Worm (Caenorhabditis elegans) whole organism, L3 larva: Measurements from ENCODE around the gene F01G10.6.

ENCODE experiments used
- R02D3.7 ChIP-seq: fragments of 150-350 bp; optimal IDR thresholded peaks from 2 replicates; lab custom pipeline; 2014; ENCODE audit warnings: missing biosample characterization, missing genetic modification characterization
- ZK546.5 ChIP-seq: sonication (generic microtip); optimal IDR thresholded peaks from 2 replicates; lab custom pipeline; 2017; ENCODE audit warnings: missing biosample characterization, missing genetic modification characterization
- ama-1 ChIP-seq: fragments of 150-350 bp; optimal IDR thresholded peaks from 2 replicates; lab custom pipeline; 2018
- ceh-16 ChIP-seq: sonication (generic microtip); optimal IDR thresholded peaks from 2 replicates; lab custom pipeline; 2017; ENCODE audit warnings: missing biosample characterization, missing genetic modification characterization
- ceh-28 ChIP-seq: fragments of 150-350 bp; optimal IDR thresholded peaks from 2 replicates; lab custom pipeline; 2014; ENCODE audit warnings: missing biosample characterization, missing genetic modification reagents, missing genetic modification characterization
- ceh-82 ChIP-seq: fragments of 150-350 bp; optimal IDR thresholded peaks from 2 replicates; lab custom pipeline; 2014; ENCODE audit warnings: missing biosample characterization, missing genetic modification characterization
- ceh-9 ChIP-seq: sonication (generic microtip); optimal IDR thresholded peaks from 2 replicates; lab custom pipeline; 2018; ENCODE audit warnings: missing biosample characterization, missing genetic modification characterization
- daf-12 ChIP-seq: fragments of 150-350 bp; optimal IDR thresholded peaks from 2 replicates; lab custom pipeline; 2014; ENCODE audit warnings: missing biosample characterization, missing genetic modification reagents, missing genetic modification characterization
- egl-27 ChIP-seq: sonication (generic microtip); optimal IDR thresholded peaks from 4 replicates; lab custom pipeline; 2017; ENCODE audit warnings: missing biosample characterization, missing genetic modification reagents, missing genetic modification characterization
- egl-5 ChIP-seq: fragments of 150-350 bp; optimal IDR thresholded peaks from 2 replicates; lab custom pipeline; 2017; ENCODE audit warnings: missing biosample characterization, missing genetic modification reagents, missing genetic modification characterization, inconsistent platforms
- elt-1 ChIP-seq: fragments of 150-350 bp; optimal IDR thresholded peaks from 2 replicates; lab custom pipeline; 2014; ENCODE audit warnings: missing biosample characterization, missing genetic modification characterization
- elt-2 ChIP-seq: sonication (generic microtip); optimal IDR thresholded peaks from 2 replicates; lab custom pipeline; 2016; ENCODE audit warnings: missing genetic modification reagents, mild to moderate bottlenecking, missing genetic modification characterization, missing compliant biosample characterization
- elt-3 ChIP-seq, 3 experiments: fragments of 150-350 bp in 1 of 3; sonication (generic microtip) in 2 of 3; optimal IDR thresholded peaks; 2 replicates in 2 of 3; 4 replicates in 1 of 3; lab custom pipeline; 2014 to 2017; ENCODE audit warnings: missing biosample characterization in 3 of 3, missing genetic modification characterization in 3 of 3
- eor-1 ChIP-seq, 2 experiments: fragments of 150-350 bp; optimal IDR thresholded peaks; 2 replicates each; lab custom pipeline; 2014 to 2018; ENCODE audit warnings: missing biosample characterization in 2 of 2, missing genetic modification characterization in 2 of 2
- fkh-10 ChIP-seq: sonication (generic microtip); optimal IDR thresholded peaks from 2 replicates; lab custom pipeline; 2017; ENCODE audit warnings: missing biosample characterization, missing genetic modification reagents, missing genetic modification characterization
- fos-1 ChIP-seq: fragments of 150-350 bp; optimal IDR thresholded peaks from 2 replicates; lab custom pipeline; 2014; ENCODE audit warnings: missing biosample characterization, missing genetic modification characterization
- hmg-11 ChIP-seq: sonication (generic microtip); optimal IDR thresholded peaks from 2 replicates; lab custom pipeline; 2016; ENCODE audit warnings: missing genetic modification characterization, missing compliant biosample characterization
- jun-1 ChIP-seq: fragments of 150-350 bp; optimal IDR thresholded peaks from 2 replicates; lab custom pipeline; 2014; ENCODE audit warnings: missing biosample characterization, missing genetic modification reagents, missing genetic modification characterization
- lin-15B ChIP-seq: fragments of 150-350 bp; optimal IDR thresholded peaks from 2 replicates; lab custom pipeline; 2014; ENCODE audit warnings: missing biosample characterization, missing genetic modification characterization
- lin-39 ChIP-seq: fragments of 150-350 bp; optimal IDR thresholded peaks from 2 replicates; lab custom pipeline; 2018; ENCODE audit warnings: missing biosample characterization, missing genetic modification reagents, missing genetic modification characterization
- lsy-12 ChIP-seq: sonication (generic microtip); optimal IDR thresholded peaks from 2 replicates; lab custom pipeline; 2016; ENCODE audit warnings: mild to moderate bottlenecking, missing genetic modification characterization, missing compliant biosample characterization
- mdl-1 ChIP-seq: fragments of 150-350 bp; optimal IDR thresholded peaks from 2 replicates; lab custom pipeline; 2014; ENCODE audit warnings: missing biosample characterization, missing genetic modification characterization
- nhr-11 ChIP-seq: fragments of 150-350 bp; optimal IDR thresholded peaks from 2 replicates; lab custom pipeline; 2014; ENCODE audit warnings: missing biosample characterization, missing genetic modification characterization
- nhr-12 ChIP-seq: fragments of 150-350 bp; optimal IDR thresholded peaks from 2 replicates; lab custom pipeline; 2014; ENCODE audit warnings: missing biosample characterization, missing genetic modification characterization
- nhr-23 ChIP-seq: fragments of 150-350 bp; optimal IDR thresholded peaks from 2 replicates; lab custom pipeline; 2014; ENCODE audit warnings: missing biosample characterization, missing genetic modification reagents, missing genetic modification characterization
- nhr-237 ChIP-seq: fragments of 150-350 bp; optimal IDR thresholded peaks from 2 replicates; lab custom pipeline; 2014; ENCODE audit warnings: missing biosample characterization, missing genetic modification characterization
- nhr-25 ChIP-seq: sonication (generic microtip); optimal IDR thresholded peaks from 2 replicates; lab custom pipeline; 2017; ENCODE audit warnings: missing biosample characterization, missing genetic modification characterization
- nhr-28 ChIP-seq: fragments of 150-350 bp; optimal IDR thresholded peaks from 2 replicates; lab custom pipeline; 2014; ENCODE audit warnings: missing biosample characterization, missing genetic modification characterization
- nhr-43 ChIP-seq: sonication (generic microtip); optimal IDR thresholded peaks from 2 replicates; lab custom pipeline; 2016; ENCODE audit warnings: mild to moderate bottlenecking, missing genetic modification characterization, missing compliant biosample characterization; ENCODE audit not compliant: poor library complexity, severe bottlenecking
- nhr-67 ChIP-seq: fragments of 150-350 bp; optimal IDR thresholded peaks from 2 replicates; lab custom pipeline; 2014; ENCODE audit warnings: missing biosample characterization, missing genetic modification characterization
- nhr-76 ChIP-seq: fragments of 150-350 bp; sonication (generic microtip); optimal IDR thresholded peaks from 5 replicates; lab custom pipeline; 2014; ENCODE audit warnings: missing biosample characterization, missing genetic modification characterization
- nhr-77 ChIP-seq: fragments of 150-350 bp; optimal IDR thresholded peaks from 2 replicates; lab custom pipeline; 2014; ENCODE audit warnings: missing biosample characterization, missing genetic modification characterization
- pha-4 ChIP-seq: fragments of 150-350 bp; optimal IDR thresholded peaks from 2 replicates; lab custom pipeline; 2014; ENCODE audit warnings: missing biosample characterization, missing genetic modification reagents, missing genetic modification characterization
- pqm-1 ChIP-seq: fragments of 150-350 bp; optimal IDR thresholded peaks from 2 replicates; lab custom pipeline; 2017; ENCODE audit warnings: missing biosample characterization, missing genetic modification characterization, inconsistent platforms
- snpc-4 ChIP-seq: fragments of 150-350 bp; optimal IDR thresholded peaks from 2 replicates; lab custom pipeline; 2014; ENCODE audit warnings: missing biosample characterization, missing genetic modification characterization
- tbx-2 ChIP-seq: sonication (generic microtip); optimal IDR thresholded peaks from 2 replicates; lab custom pipeline; 2016; ENCODE audit warnings: mild to moderate bottlenecking, missing genetic modification characterization, missing compliant biosample characterization
- unc-39 ChIP-seq: sonication (generic microtip); optimal IDR thresholded peaks from 4 replicates; lab custom pipeline; 2017; ENCODE audit warnings: missing biosample characterization, missing genetic modification characterization
- unc-62 ChIP-seq: fragments of 150-350 bp; sonication (generic microtip); optimal IDR thresholded peaks from 4 replicates; lab custom pipeline; 2014; ENCODE audit warnings: missing biosample characterization, missing genetic modification reagents, missing genetic modification characterization
- ztf-11 ChIP-seq: fragments of 150-350 bp; optimal IDR thresholded peaks from 2 replicates; lab custom pipeline; 2014; ENCODE audit warnings: missing biosample characterization, missing genetic modification characterization
- ztf-4 ChIP-seq: fragments of 150-350 bp; optimal IDR thresholded peaks from 2 replicates; lab custom pipeline; 2014; ENCODE audit warnings: missing biosample characterization, missing genetic modification characterization

F01G10.6 gene

ce11 chrIV:10261061-10261460 lies 33.6 kb upstream of the F01G10.6 start:
- TF ChIP-seq pqm-1 (tag; lab: Kevin White, UChicago) (no peak), nhr-43 (tag; lab: Kevin White, UChicago) (peak; percentile 17), eor-1 (tag; optimal IDR thresholded peaks at IDR 0.05; lab: Kevin White, UChicago) (no peak), egl-5 (tag; lab: Kevin White, UChicago) (no peak), ceh-28 (no peak), nhr-28 (no peak), elt-2 (no peak), elt-3 (tag; optimal IDR thresholded peaks at IDR 0.05; lab: Kevin White, UChicago) (peak in 2 of 3 experiments; percentile 79 to 95), fkh-10 (GFP tag; lab: Kevin White, UChicago) (no peak), ama-1 (no peak), R02D3.7 (tag; lab: Kevin White, UChicago) (no peak), nhr-237 (tag; lab: Kevin White, UChicago) (no peak), ceh-82 (tag; lab: Kevin White, UChicago) (no peak), nhr-23 (peak; percentile 88), nhr-76 (tag; lab: Kevin White, UChicago) (no peak), elt-1 (tag; lab: Kevin White, UChicago) (peak; percentile 92), ZK546.5 (tag; lab: Kevin White, UChicago) (no peak), nhr-11 (tag; lab: Kevin White, UChicago) (no peak), nhr-77 (tag; lab: Kevin White, UChicago) (no peak)

DNA sequence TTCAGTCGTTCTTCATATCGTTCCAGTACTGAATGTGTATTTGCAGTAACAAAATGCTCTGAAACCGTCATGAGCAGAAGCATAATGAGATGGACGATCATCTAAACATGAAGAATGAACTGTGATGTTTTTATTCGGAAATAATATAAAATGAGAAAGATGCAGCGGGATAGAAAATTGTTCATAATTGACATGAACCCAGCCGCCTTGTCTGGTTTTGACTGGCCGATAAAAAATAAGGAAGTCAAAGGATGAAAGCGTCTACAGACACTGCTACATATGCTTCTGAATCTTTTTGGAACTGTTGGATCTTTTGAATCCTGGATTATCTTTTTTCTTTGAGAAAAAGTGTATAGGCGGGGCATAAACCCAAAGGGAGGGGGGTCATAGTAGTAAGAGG lies 32.1 kb upstream of the F01G10.6 start, which contains the start of gene F01G10.9:
Gene F01G10.9 (minus strand): TSS at position 101 of the 400 bp plus-strand sequence.
- TF ChIP-seq nhr-23 (no peak), ceh-16 (tag; lab: Kevin White, UChicago) (no peak), ceh-82 (tag; lab: Kevin White, UChicago) (no peak), nhr-77 (tag; lab: Kevin White, UChicago) (no peak), nhr-25 (no peak), ztf-4 (tag; lab: Kevin White, UChicago) (no peak)
- TF ChIP-seq, all 47 proteins: peak for 0

DNA sequence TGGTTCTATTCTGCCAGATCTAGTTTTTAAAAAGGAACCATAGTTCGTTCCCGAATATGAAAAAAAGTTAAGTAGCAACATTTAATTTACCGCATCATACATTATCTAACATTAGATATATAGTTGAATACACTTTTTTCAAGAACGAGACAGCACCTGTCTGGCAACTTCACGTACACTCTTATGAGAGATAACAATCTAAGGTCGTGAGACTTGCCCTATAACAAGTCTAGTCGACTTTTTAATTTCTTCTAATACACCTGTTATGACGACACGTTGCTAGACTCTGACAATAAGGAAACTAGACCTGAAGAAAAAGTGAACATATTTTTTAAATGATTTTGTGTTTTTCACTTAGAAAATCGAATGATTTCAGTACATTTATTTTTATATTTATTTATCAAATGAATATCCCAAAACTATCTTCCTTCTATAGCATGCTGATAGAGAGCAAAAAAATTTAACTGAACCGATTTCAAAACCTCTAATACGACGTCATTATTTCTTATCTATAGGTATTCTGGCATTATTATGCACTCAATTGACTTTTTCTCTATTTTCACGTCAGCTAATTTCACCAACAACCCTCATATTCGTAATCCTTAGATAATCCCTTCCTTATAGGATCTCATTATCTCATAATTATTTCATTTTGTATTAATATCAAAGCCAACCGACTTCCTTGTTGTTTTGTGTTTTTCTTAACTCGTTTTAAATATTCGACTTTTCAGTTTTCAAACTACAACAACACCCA lies 25.6 kb upstream of the F01G10.6 start:
- TF ChIP-seq ceh-82 (tag; lab: Kevin White, UChicago): no peak
- TF ChIP-seq elt-1 (tag; lab: Kevin White, UChicago): peak; percentile 68
- no peak for TF ChIP-seq ama-1
- peak; percentile 36 for TF ChIP-seq nhr-25
- TF ChIP-seq ztf-4 (tag; lab: Kevin White, UChicago): no peak
- TF ChIP-seq nhr-12 (tag; lab: Kevin White, UChicago): no peak
- TF ChIP-seq elt-3 (tag; optimal IDR thresholded peaks at IDR 0.05; lab: Kevin White, UChicago): no peak
- peak; percentile 32 for TF ChIP-seq jun-1 (tag; lab: Kevin White, UChicago)
- peak; percentile 59 for TF ChIP-seq elt-2
- TF ChIP-seq ceh-16 (tag; lab: Kevin White, UChicago): no peak
- peak; percentile 12 for TF ChIP-seq pqm-1 (tag; lab: Kevin White, UChicago)
- no peak for TF ChIP-seq pha-4 (tag; lab: Kevin White, UChicago)
- TF ChIP-seq unc-62 (GFP tag; lab: Kevin White, UChicago): no peak
- no peak for TF ChIP-seq ceh-28
- no peak for TF ChIP-seq daf-12
- no peak for TF ChIP-seq nhr-28
- TF ChIP-seq fos-1 (tag; lab: Kevin White, UChicago): no peak
- TF ChIP-seq fkh-10 (GFP tag; lab: Kevin White, UChicago): no peak
- TF ChIP-seq snpc-4 (tag; lab: Kevin White, UChicago): no peak
- no peak for TF ChIP-seq hmg-11 (tag; lab: Kevin White, UChicago)
- no peak for TF ChIP-seq R02D3.7 (tag; lab: Kevin White, UChicago)
- no peak for TF ChIP-seq nhr-11 (tag; lab: Kevin White, UChicago)
- peak in 1 of 2 experiments; percentile 30 for TF ChIP-seq eor-1 (tag; optimal IDR thresholded peaks at IDR 0.05; lab: Kevin White, UChicago)
- TF ChIP-seq ZK546.5 (tag; lab: Kevin White, UChicago): no peak
- TF ChIP-seq ceh-9 (tag; lab: Kevin White, UChicago): no peak
- TF ChIP-seq lin-15B (tag; lab: Kevin White, UChicago): no peak
- TF ChIP-seq, all 47 proteins: peak for 6

ce11 chrIV:10252350-10252792 lies 24.9 kb upstream of the F01G10.6 start:
- TF ChIP-seq lsy-12 (tag; lab: Kevin White, UChicago): peak; percentile 70
- no peak for TF ChIP-seq elt-3 (tag; optimal IDR thresholded peaks at IDR 0.05; lab: Kevin White, UChicago)
- TF ChIP-seq fkh-10 (GFP tag; lab: Kevin White, UChicago): peak; percentile 93
- no peak for TF ChIP-seq ceh-9 (tag; lab: Kevin White, UChicago)
- no peak for TF ChIP-seq nhr-67
- no peak for TF ChIP-seq nhr-237 (tag; lab: Kevin White, UChicago)
- TF ChIP-seq ztf-11 (tag; lab: Kevin White, UChicago): no peak
- TF ChIP-seq ama-1: no peak
- TF ChIP-seq elt-1 (tag; lab: Kevin White, UChicago): peak; percentile 75
- TF ChIP-seq tbx-2 (tag; lab: Kevin White, UChicago): peak; percentile 67
- peak; percentile 81 for TF ChIP-seq hmg-11 (tag; lab: Kevin White, UChicago)
- TF ChIP-seq eor-1 (tag; optimal IDR thresholded peaks at IDR 0.05; lab: Kevin White, UChicago): no peak
- TF ChIP-seq lin-15B (tag; lab: Kevin White, UChicago): peak; percentile 57
- TF ChIP-seq jun-1 (tag; lab: Kevin White, UChicago): peak; percentile 97
- TF ChIP-seq nhr-25: peak; percentile 43
- TF ChIP-seq lin-39 (tag; lab: Kevin White, UChicago): peak; percentile 64
- TF ChIP-seq nhr-77 (tag; lab: Kevin White, UChicago): no peak
- TF ChIP-seq unc-39 (tag; lab: Kevin White, UChicago): no peak
- peak; percentile 39 for TF ChIP-seq R02D3.7 (tag; lab: Kevin White, UChicago)
- TF ChIP-seq egl-27 (tag; lab: Kevin White, UChicago): no peak
- TF ChIP-seq ztf-4 (tag; lab: Kevin White, UChicago): peak; percentile 38
- TF ChIP-seq ZK546.5 (tag; lab: Kevin White, UChicago): no peak
- TF ChIP-seq ceh-28: peak; percentile 74
- no peak for TF ChIP-seq nhr-12 (tag; lab: Kevin White, UChicago)
- peak; percentile 93 for TF ChIP-seq elt-2
- no peak for TF ChIP-seq nhr-76 (tag; lab: Kevin White, UChicago)
- peak; percentile 55 for TF ChIP-seq unc-62 (GFP tag; lab: Kevin White, UChicago)
- peak; percentile 92 for TF ChIP-seq pqm-1 (tag; lab: Kevin White, UChicago)
- peak; percentile 94 for TF ChIP-seq mdl-1 (tag; lab: Kevin White, UChicago)
